Fruit fly (Drosophila melanogaster): Measurements from ENCODE around the gene Pde1c.

Gene Pde1c

dm6 chr2L:11949917-11950316 lies 21.5 kb upstream of the Pde1c start (continued):
- TF ChIP-seq MESR4 (GFP tag; optimal IDR thresholded peaks at IDR 0.05) (no peak), nau (GFP tag; optimal IDR thresholded peaks at IDR 0.05) (no peak), chinmo (GFP tag; IDR thresholded peaks at IDR 0.05; ENCODE audit: partially characterized antibody) (no peak), fd3F (GFP tag; optimal IDR thresholded peaks at IDR 0.05) (no peak), mam (GFP tag; optimal IDR thresholded peaks at IDR 0.05) (no peak), CG34422 (GFP tag; IDR thresholded peaks at IDR 0.05) (no peak), Trl (optimal IDR thresholded peaks at IDR 0.05) (no peak), Trl (GFP tag; optimal IDR thresholded peaks at IDR 0.05) (peak; percentile 22), CG1647 (GFP tag; optimal IDR thresholded peaks at IDR 0.05) (no peak), btn (GFP tag; optimal IDR thresholded peaks at IDR 0.05) (no peak), Hand (GFP tag; optimal IDR thresholded peaks at IDR 0.05) (no peak), CG4360 (GFP tag; IDR thresholded peaks at IDR 0.05) (no peak; the same call in 1 of the 2 replicates), sna (GFP tag; IDR thresholded peaks at IDR 0.05; ENCODE audit: partially characterized antibody) (no peak), CG2712 (tag; optimal IDR thresholded peaks at IDR 0.05) (peak; percentile 57), CG4328 (GFP tag; optimal IDR thresholded peaks at IDR 0.05) (no peak), toy (GFP tag; IDR thresholded peaks at IDR 0.05) (no peak), CG16813 (GFP tag; IDR thresholded peaks at IDR 0.05; ENCODE audit: partially characterized antibody) (no peak), CG6254 (GFP tag; optimal IDR thresholded peaks at IDR 0.05) (no peak), org-1 (GFP tag; optimal IDR thresholded peaks at IDR 0.05) (peak; percentile 50), slou (GFP tag; optimal IDR thresholded peaks at IDR 0.05) (no peak), CrebB (tag; optimal IDR thresholded peaks at IDR 0.05) (no peak), lmd (GFP tag; IDR thresholded peaks at IDR 0.05) (peak; percentile 52), vnd (GFP tag; IDR thresholded peaks at IDR 0.05; ENCODE audit: partially characterized antibody) (no peak), CG15011 (GFP tag; optimal IDR thresholded peaks at IDR 0.05) (no peak), Ptx1 (GFP tag; IDR thresholded peaks at IDR 0.05) (peak; percentile 55), jigr1 (GFP tag; IDR thresholded peaks at IDR 0.05) (no peak), HLHmδ (GFP tag; optimal IDR thresholded peaks at IDR 0.05) (no peak), bcd (GFP tag; optimal IDR thresholded peaks at IDR 0.05) (no peak), CG10209 (GFP tag; optimal IDR thresholded peaks at IDR 0.05) (peak; percentile 14), CG6654 (GFP tag; optimal IDR thresholded peaks at IDR 0.05) (no peak), phol (tag; optimal IDR thresholded peaks at IDR 0.05) (peak; percentile 47), Nf-YC (tag; optimal IDR thresholded peaks at IDR 0.05) (no peak), dysf (GFP tag; IDR thresholded peaks at IDR 0.05) (peak; percentile 62), Usf (GFP tag; optimal IDR thresholded peaks at IDR 0.05) (peak; percentile 0), Dip3 (GFP tag; optimal IDR thresholded peaks at IDR 0.05) (no peak), Stat92E (GFP tag; optimal IDR thresholded peaks at IDR 0.05) (no peak), CG3995 (GFP tag; optimal IDR thresholded peaks at IDR 0.05) (no peak), NC2α (GFP tag; optimal IDR thresholded peaks at IDR 0.05) (no peak), CG30403 (GFP tag; optimal IDR thresholded peaks at IDR 0.05) (peak; percentile 36), Hr78 (GFP tag; optimal IDR thresholded peaks at IDR 0.05) (no peak), Side (GFP tag; optimal IDR thresholded peaks at IDR 0.05) (no peak), mld (GFP tag; IDR thresholded peaks at IDR 0.05; ENCODE audit: partially characterized antibody) (no peak), CG11085 (GFP tag; IDR thresholded peaks at IDR 0.05) (no peak), Hr39 (optimal IDR thresholded peaks at IDR 0.05) (no peak), lbe (GFP tag; optimal IDR thresholded peaks at IDR 0.05) (no peak), tna (GFP tag; IDR thresholded peaks at IDR 0.05; ENCODE audit: partially characterized antibody) (no peak), cg (GFP tag; optimal IDR thresholded peaks at IDR 0.05) (no peak), D19A (tag; optimal IDR thresholded peaks at IDR 0.05) (peak; percentile 36), dmrt11E (tag; optimal IDR thresholded peaks at IDR 0.05) (peak; percentile 73), pzg (GFP tag; optimal IDR thresholded peaks at IDR 0.05) (no peak), ATbp (GFP tag; optimal IDR thresholded peaks at IDR 0.05) (peak; percentile 37)
